Fruit fly (Drosophila melanogaster) whole organism, embryonic: ENCODE results near the gene wwk.

Experiments
- CG10321 ChIP-seq: fragments of 200-800 bp; sonication (Bioruptor generic); IDR thresholded peaks from 2 replicates; pipeline ENCODE4 v1.3.6; 2022; ENCODE audit warnings: missing biosample characterization, missing genetic modification characterization
- CG12071 ChIP-seq: fragments of 200-800 bp; sonication (Bioruptor generic); optimal IDR thresholded peaks from 3 replicates; lab custom pipeline; 2018; ENCODE audit warnings: missing biosample characterization, mild to moderate bottlenecking, missing genetic modification characterization
- CG12155 ChIP-seq: fragments of 200-800 bp; sonication (Bioruptor generic); optimal IDR thresholded peaks from 3 replicates; lab custom pipeline; 2016; ENCODE audit warnings: missing biosample characterization, missing genetic modification characterization
- CG13123 ChIP-seq: fragments of 200-800 bp; sonication (Bioruptor generic); optimal IDR thresholded peaks from 2 replicates; lab custom pipeline; 2016; ENCODE audit warnings: missing biosample characterization, missing genetic modification characterization
- CG15696 ChIP-seq: fragments of 200-800 bp; sonication (Bioruptor generic); optimal IDR thresholded peaks from 2 replicates; lab custom pipeline; 2019; ENCODE audit warnings: missing biosample characterization, mild to moderate bottlenecking, missing genetic modification characterization, moderate library complexity
- CG1647 ChIP-seq: fragments of 200-800 bp; sonication (Bioruptor generic); optimal IDR thresholded peaks from 3 replicates; lab custom pipeline; 2016; ENCODE audit warnings: missing biosample characterization, missing genetic modification characterization
- CG17829 ChIP-seq: fragments of 200-800 bp; optimal IDR thresholded peaks from 2 replicates; lab custom pipeline; 2019; ENCODE audit warnings: missing biosample characterization, mild to moderate bottlenecking, missing genetic modification characterization, moderate library complexity
- CG17912 ChIP-seq: fragments of 200-800 bp; sonication (Bioruptor generic); optimal IDR thresholded peaks from 2 replicates; lab custom pipeline; 2018; ENCODE audit warnings: missing biosample characterization, mild to moderate bottlenecking, missing genetic modification characterization
- CG2712 ChIP-seq: fragments of 200-800 bp; optimal IDR thresholded peaks from 3 replicates; lab custom pipeline; 2019; ENCODE audit warnings: missing biosample characterization, mild to moderate bottlenecking, missing genetic modification characterization, moderate library complexity
- CG2875 ChIP-seq: fragments of 200-800 bp; sonication (Bioruptor generic); optimal IDR thresholded peaks from 2 replicates; lab custom pipeline; 2017; ENCODE audit warnings: missing biosample characterization, mild to moderate bottlenecking, missing genetic modification characterization, missing genetic modification reagents
- CG2889 ChIP-seq: fragments of 200-800 bp; sonication (Bioruptor generic); IDR thresholded peaks from 3 replicates; pipeline ENCODE4 v1.3.6; 2022; ENCODE audit warnings: missing biosample characterization, missing genetic modification characterization
- CG3065 ChIP-seq: fragments of 200-800 bp; sonication (Bioruptor generic); optimal IDR thresholded peaks from 2 replicates; lab custom pipeline; 2016; ENCODE audit warnings: missing biosample characterization, missing genetic modification characterization
- CG3847 ChIP-seq: fragments of 200-800 bp; sonication (Bioruptor generic); IDR thresholded peaks from 2 replicates; pipeline ENCODE4 v1.3.6; 2022; ENCODE audit warnings: missing biosample characterization, missing genetic modification characterization
- CG3995 ChIP-seq: fragments of 200-800 bp; sonication (Bioruptor generic); optimal IDR thresholded peaks from 3 replicates; lab custom pipeline; 2016; ENCODE audit warnings: missing biosample characterization, missing genetic modification characterization
- CG6175 ChIP-seq: fragments of 200-800 bp; sonication (Bioruptor generic); IDR thresholded peaks from 3 replicates; pipeline ENCODE4 v1.3.6; 2022; ENCODE audit warnings: missing biosample characterization, missing genetic modification characterization
- CG8281 ChIP-seq: fragments of 200-800 bp; sonication (Bioruptor generic); optimal IDR thresholded peaks from 2 replicates; lab custom pipeline; 2018; ENCODE audit warnings: missing biosample characterization, mild to moderate bottlenecking, missing genetic modification characterization, moderate library complexity
- CG8924 ChIP-seq: fragments of 200-800 bp; optimal IDR thresholded peaks from 3 replicates; lab custom pipeline; 2019; ENCODE audit warnings: missing biosample characterization, mild to moderate bottlenecking, missing genetic modification characterization, moderate library complexity
- CG9437 ChIP-seq: fragments of 200-800 bp; sonication (Bioruptor generic); optimal IDR thresholded peaks from 2 replicates; lab custom pipeline; 2018; ENCODE audit warnings: missing biosample characterization, mild to moderate bottlenecking, missing genetic modification characterization
- CG9609 ChIP-seq: fragments of 200-800 bp; sonication (Bioruptor generic); optimal IDR thresholded peaks from 3 replicates; lab custom pipeline; 2016; ENCODE audit warnings: missing biosample characterization, missing genetic modification characterization
- CTCF ChIP-seq: fragments of 200-800 bp; sonication (Bioruptor generic); optimal IDR thresholded peaks from 2 replicates; lab custom pipeline; 2017; ENCODE audit warnings: missing biosample characterization, mild to moderate bottlenecking, missing genetic modification characterization, moderate library complexity
- CkIIα-i1 ChIP-seq: fragments of 200-800 bp; sonication (Bioruptor generic); IDR thresholded peaks from 2 replicates; pipeline ENCODE4 v1.3.6; 2022; ENCODE audit warnings: missing biosample characterization, missing genetic modification characterization
- D19A ChIP-seq: fragments of 200-800 bp; optimal IDR thresholded peaks from 3 replicates; lab custom pipeline; 2019; ENCODE audit warnings: missing biosample characterization, mild to moderate bottlenecking, missing genetic modification characterization, moderate library complexity
- Dll ChIP-seq: fragments of 200-800 bp; sonication (Bioruptor generic); IDR thresholded peaks from 4 replicates; pipeline ENCODE4 v1.3.6; 2022; ENCODE audit warnings: missing biosample characterization, missing genetic modification characterization; ENCODE audit not compliant: partially characterized antibody
- Doc2 ChIP-seq: fragments of 200-800 bp; sonication (Bioruptor generic); IDR thresholded peaks from 2 replicates; pipeline ENCODE4 v1.3.6; 2022; ENCODE audit warnings: missing biosample characterization, missing genetic modification characterization
- Elba2 ChIP-seq: fragments of 200-800 bp; sonication (Bioruptor generic); optimal IDR thresholded peaks from 3 replicates; lab custom pipeline; 2016; ENCODE audit warnings: missing biosample characterization, missing genetic modification characterization
- Hey ChIP-seq: fragments of 200-800 bp; sonication (Bioruptor generic); optimal IDR thresholded peaks from 3 replicates; lab custom pipeline; 2018; ENCODE audit warnings: missing biosample characterization, mild to moderate bottlenecking, missing genetic modification characterization
- Mes4 ChIP-seq: fragments of 200-800 bp; sonication (Bioruptor generic); optimal IDR thresholded peaks from 2 replicates; lab custom pipeline; 2016; ENCODE audit warnings: missing biosample characterization, missing genetic modification characterization
- Stat92E ChIP-seq, 3 experiments: fragments of >200 bp in 2 of 3; fragments of 200-800 bp in 1 of 3; sonication (Bioruptor generic) in 1 of 3; optimal IDR thresholded peaks; 2 replicates each; lab custom pipeline; 2017 to 2019; ENCODE audit warnings: missing biosample characterization in 3 of 3, missing genetic modification characterization in 3 of 3, mild to moderate bottlenecking in 1 of 3, moderate library complexity in 1 of 3
- TFAM ChIP-seq: fragments of 200-800 bp; sonication (Bioruptor generic); optimal IDR thresholded peaks from 2 replicates; lab custom pipeline; 2017; ENCODE audit warnings: missing biosample characterization, missing genetic modification characterization, inconsistent platforms
- Trl ChIP-seq, 3 experiments: fragments of >200 bp in 2 of 3; fragments of 200-800 bp in 1 of 3; sonication (Bioruptor generic) in 1 of 3; optimal IDR thresholded peaks; 2 replicates in 1 of 3; 3 replicates in 2 of 3; lab custom pipeline; 2016 to 2017; ENCODE audit warnings: missing biosample characterization in 1 of 3, missing genetic modification characterization in 1 of 3
- Usf ChIP-seq: fragments of 200-800 bp; sonication (Bioruptor generic); optimal IDR thresholded peaks from 2 replicates; lab custom pipeline; 2017; ENCODE audit warnings: missing genotype, missing biosample characterization, missing genetic modification characterization
- ash1 ChIP-seq: fragments of 200-800 bp; sonication (Bioruptor generic); optimal IDR thresholded peaks from 2 replicates; lab custom pipeline; 2018; ENCODE audit warnings: missing biosample characterization, mild to moderate bottlenecking, missing genetic modification characterization
- az2 ChIP-seq: fragments of 200-800 bp; sonication (Bioruptor generic); optimal IDR thresholded peaks from 3 replicates; lab custom pipeline; 2016; ENCODE audit warnings: missing biosample characterization, missing genetic modification characterization
- br ChIP-seq: fragments of >200 bp; optimal IDR thresholded peaks from 2 replicates; lab custom pipeline; 2017
- bsh ChIP-seq, 2 experiments: fragments of 200-800 bp; sonication (Bioruptor generic); optimal IDR thresholded peaks; 2 replicates each; lab custom pipeline; 2017 to 2018; ENCODE audit warnings: mild to moderate bottlenecking in 2 of 2, missing biosample characterization in 2 of 2, missing genetic modification characterization in 2 of 2, moderate library complexity in 1 of 2
- caup ChIP-seq: fragments of 200-800 bp; sonication (Bioruptor generic); optimal IDR thresholded peaks from 3 replicates; lab custom pipeline; 2017; ENCODE audit warnings: missing biosample characterization, mild to moderate bottlenecking, missing genetic modification characterization, moderate library complexity; ENCODE audit not compliant: severe bottlenecking
- chinmo ChIP-seq: fragments of 200-800 bp; sonication (Bioruptor generic); IDR thresholded peaks from 4 replicates; pipeline ENCODE4 v1.3.6; 2022; ENCODE audit warnings: missing biosample characterization, missing genetic modification characterization; ENCODE audit not compliant: partially characterized antibody
- dan ChIP-seq: fragments of 200-800 bp; sonication (Bioruptor generic); IDR thresholded peaks from 2 replicates; pipeline ENCODE4 v1.3.6; 2022; ENCODE audit warnings: missing biosample characterization, missing genetic modification characterization
- dm ChIP-seq: fragments of 200-800 bp; sonication (Bioruptor generic); optimal IDR thresholded peaks from 3 replicates; lab custom pipeline; 2016; ENCODE audit warnings: missing biosample characterization, missing genetic modification characterization
- ftz-f1 ChIP-seq: fragments of 200-800 bp; sonication (Bioruptor generic); optimal IDR thresholded peaks from 2 replicates; lab custom pipeline; 2016; ENCODE audit warnings: missing biosample characterization, missing genetic modification characterization
- gcm2 ChIP-seq: fragments of 200-800 bp; sonication (Bioruptor generic); optimal IDR thresholded peaks from 2 replicates; lab custom pipeline; 2016; ENCODE audit warnings: missing biosample characterization, missing genetic modification characterization
- hb ChIP-seq: fragments of 200-800 bp; sonication (Bioruptor generic); IDR thresholded peaks from 3 replicates; pipeline ENCODE4 v1.3.6; 2022; ENCODE audit warnings: missing biosample characterization, missing genetic modification characterization; ENCODE audit not compliant: partially characterized antibody
- jigr1 ChIP-seq: fragments of 200-800 bp; sonication (Bioruptor generic); IDR thresholded peaks from 3 replicates; pipeline ENCODE4 v1.3.6; 2022; ENCODE audit warnings: missing biosample characterization, missing genetic modification characterization
- jumu ChIP-seq: fragments of 200-800 bp; sonication (Bioruptor generic); optimal IDR thresholded peaks from 3 replicates; lab custom pipeline; 2016; ENCODE audit warnings: missing biosample characterization, missing genetic modification characterization
- mirr ChIP-seq: fragments of 200-800 bp; sonication (Bioruptor generic); optimal IDR thresholded peaks from 3 replicates; lab custom pipeline; 2018; ENCODE audit warnings: missing biosample characterization, mild to moderate bottlenecking, missing genetic modification characterization
- mld ChIP-seq: fragments of 200-800 bp; sonication (Bioruptor generic); IDR thresholded peaks from 3 replicates; pipeline ENCODE4 v1.3.6; 2022; ENCODE audit warnings: missing biosample characterization, missing genetic modification characterization; ENCODE audit not compliant: partially characterized antibody
- pita ChIP-seq: fragments of 200-800 bp; sonication (Bioruptor generic); optimal IDR thresholded peaks from 2 replicates; lab custom pipeline; 2017; ENCODE audit warnings: missing biosample characterization, mild to moderate bottlenecking, missing genetic modification characterization
- ranshi ChIP-seq: fragments of 200-800 bp; sonication (Bioruptor generic); IDR thresholded peaks from 2 replicates; pipeline ENCODE4 v1.3.6; 2022; ENCODE audit warnings: missing biosample characterization, missing genetic modification characterization
- sob ChIP-seq: fragments of 200-800 bp; sonication (Bioruptor generic); IDR thresholded peaks from 2 replicates; pipeline ENCODE4 v1.3.6; 2022; ENCODE audit warnings: missing biosample characterization, missing genetic modification characterization
- ssp ChIP-seq: fragments of 200-800 bp; sonication (Bioruptor generic); IDR thresholded peaks from 2 replicates; pipeline ENCODE4 v1.3.6; 2022; ENCODE audit warnings: missing biosample characterization, missing genetic modification characterization
- zf30C ChIP-seq: fragments of 200-800 bp; sonication (Bioruptor generic); optimal IDR thresholded peaks from 3 replicates; lab custom pipeline; 2018; ENCODE audit warnings: missing biosample characterization, mild to moderate bottlenecking, missing genetic modification characterization

wwk gene

dm6 chr2L:15067832-15068231 is 6.7 kb upstream of the wwk start (continued):
- TF ChIP-seq CG17912 (GFP tag; lab: Kevin White, UChicago) (peak; percentile 86), zf30C (GFP tag; lab: Kevin White, UChicago) (peak; percentile 20), ftz-f1 (GFP tag; lab: Kevin White, UChicago) (peak; percentile 71), bsh (GFP tag; optimal IDR thresholded peaks at IDR 0.05; lab: Kevin White, UChicago) (no peak), br (lab: Kevin White, UChicago) (no peak), CG12155 (peak; percentile 39), az2 (GFP tag; lab: Kevin White, UChicago) (no peak), CTCF (GFP tag; lab: Kevin White, UChicago) (peak; percentile 61), D19A (tag; lab: Kevin White, UChicago) (peak; percentile 51), CG1647 (GFP tag; lab: Kevin White, UChicago) (no peak), CG2712 (tag; lab: Kevin White, UChicago) (peak; percentile 71), CG10321 (GFP tag; lab: Robert Waterston, UW) (no peak; the same call in 1 of the 2 replicates), mirr (peak; percentile 77), ssp (GFP tag; lab: Robert Waterston, UW) (no peak), CG8281 (tag; lab: Kevin White, UChicago) (no peak), ash1 (peak; percentile 63), CG9437 (GFP tag; lab: Kevin White, UChicago) (no peak), CG12071 (no peak), Usf (peak; percentile 42), chinmo (peak; percentile 65; the same call in 2 of the 4 replicates), TFAM (GFP tag; lab: Kevin White, UChicago) (no peak), pita (GFP tag; lab: Kevin White, UChicago) (no peak), CG13123 (GFP tag; lab: Kevin White, UChicago) (no peak), sob (peak; percentile 61), CG2889 (GFP tag; lab: Robert Waterston, UW) (no peak), caup (GFP tag; lab: Kevin White, UChicago) (peak; percentile 44), CG3995 (peak; percentile 44), CkIIα-i1 (GFP tag; lab: Robert Waterston, UW) (no peak), CG3065 (GFP tag; lab: Kevin White, UChicago) (no peak), Stat92E (GFP tag; optimal IDR thresholded peaks at IDR 0.05; lab: Kevin White, UChicago) (peak in 1 of 3 experiments; percentile 72), CG17829 (tag; lab: Kevin White, UChicago) (peak; percentile 79), CG15696 (tag; lab: Kevin White, UChicago) (peak; percentile 20), Trl (optimal IDR thresholded peaks at IDR 0.05; lab: Kevin White, UChicago) (no peak), Trl (GFP tag; optimal IDR thresholded peaks at IDR 0.05; lab: Kevin White, UChicago) (peak; percentile 9), CG8924 (peak; percentile 62), Elba2 (GFP tag; lab: Kevin White, UChicago) (no peak), Dll (peak; percentile 85), CG3847 (GFP tag; lab: Robert Waterston, UW) (peak; percentile 56; the same call in 1 of the 2 replicates), Mes4 (GFP tag; lab: Kevin White, UChicago) (peak; percentile 17), gcm2 (no peak), CG2875 (GFP tag; lab: Kevin White, UChicago) (no peak), Hey (tag; lab: Kevin White, UChicago) (no peak), dan (GFP tag; lab: Robert Waterston, UW) (no peak), dm (GFP tag; lab: Kevin White, UChicago) (peak; percentile 100), jumu (GFP tag; lab: Kevin White, UChicago) (peak; percentile 60), CG9609 (GFP tag; lab: Kevin White, UChicago) (no peak), jigr1 (GFP tag; lab: Robert Waterston, UW) (no peak), ranshi (GFP tag; lab: Robert Waterston, UW) (no peak), CG6175 (GFP tag; lab: Robert Waterston, UW) (no peak), mld (GFP tag; lab: Robert Waterston, UW) (peak; percentile 76), hb (GFP tag; lab: Robert Waterston, UW) (peak; percentile 75; the same call in 2 of the 3 replicates), Doc2 (GFP tag; lab: Robert Waterston, UW) (no peak)
